ENCODE assay signal across 1 fruit fly cellular context in genomic region chr2L:12434535-12434938, dm6.
A peak's percentile ranks its signal among the peaks of the same experiment; 100 is the strongest.
TF ChIP-seq lines count a peak whose summit lies in the region.

SC35 (minus strand) TSS chr2L:12434665.

TF ChIP-seq in whole organism, embryonic, 481 proteins besides CTCF, POLR2A, EP300 and RAD21 (continued from another document):
- no peak for TF ChIP-seq Blimp-1 (GFP tag; optimal IDR thresholded peaks at IDR 0.05; lab: Kevin White, UChicago)
- no peak for TF ChIP-seq Tbp (GFP tag; optimal IDR thresholded peaks at IDR 0.05; lab: Kevin White, UChicago)
- peak; percentile 27 for TF ChIP-seq Sin3A (optimal IDR thresholded peaks at IDR 0.05; lab: Kevin White, UChicago)
- TF ChIP-seq HLHmδ (GFP tag; optimal IDR thresholded peaks at IDR 0.05; lab: Kevin White, UChicago): peak; percentile 57
- peak; percentile 96 for TF ChIP-seq MESR4 (GFP tag; optimal IDR thresholded peaks at IDR 0.05; lab: Kevin White, UChicago)
- TF ChIP-seq NFAT (GFP tag; IDR thresholded peaks at IDR 0.05; lab: Robert Waterston, UW): peak; percentile 40
- TF ChIP-seq scrt (GFP tag; optimal IDR thresholded peaks at IDR 0.05; lab: Kevin White, UChicago): no peak
- peak; percentile 9; the same call in 1 of the 3 replicates for TF ChIP-seq CG6791 (GFP tag; IDR thresholded peaks at IDR 0.05; lab: Robert Waterston, UW; ENCODE audit: partially characterized antibody)
- peak; percentile 10; the same call in 1 of the 2 replicates for TF ChIP-seq Dref (GFP tag; IDR thresholded peaks at IDR 0.05; lab: Robert Waterston, UW)
- TF ChIP-seq slbo (GFP tag; IDR thresholded peaks at IDR 0.05; lab: Robert Waterston, UW): no peak
- TF ChIP-seq CG12219 (GFP tag; optimal IDR thresholded peaks at IDR 0.05; lab: Kevin White, UChicago): no peak
- peak; percentile 53 for TF ChIP-seq Sry-β (GFP tag; optimal IDR thresholded peaks at IDR 0.05; lab: Kevin White, UChicago)
- TF ChIP-seq sens (GFP tag; lab: Kevin White, UChicago): peak; percentile 59
- peak; percentile 65 for TF ChIP-seq CG4617 (GFP tag; optimal IDR thresholded peaks at IDR 0.05; lab: Kevin White, UChicago; ENCODE audit: borderline replicate concordance)
- TF ChIP-seq BEAF-32 (GFP tag; optimal IDR thresholded peaks at IDR 0.05; lab: Kevin White, UChicago): peak; percentile 35
- TF ChIP-seq HmgD (GFP tag; optimal IDR thresholded peaks at IDR 0.05; lab: Kevin White, UChicago): peak; percentile 50
- peak; percentile 37 for TF ChIP-seq CG1603 (tag; optimal IDR thresholded peaks at IDR 0.05; lab: Kevin White, UChicago)
- no peak for TF ChIP-seq E2f1 (GFP tag; IDR thresholded peaks at IDR 0.05; lab: Robert Waterston, UW)
- peak; percentile 74 for TF ChIP-seq cg (GFP tag; optimal IDR thresholded peaks at IDR 0.05; lab: Kevin White, UChicago)
- TF ChIP-seq CG12769 (tag; optimal IDR thresholded peaks at IDR 0.05; lab: Kevin White, UChicago): peak; percentile 69
- 0 out of 3 replicates have a peak, but pooled peaks have one; percentile 0 for TF ChIP-seq otp (GFP tag; IDR thresholded peaks at IDR 0.05; lab: Robert Waterston, UW)
- TF ChIP-seq CG17385 (GFP tag; optimal IDR thresholded peaks at IDR 0.05; lab: Kevin White, UChicago): peak; percentile 97
- peak; percentile 86 for TF ChIP-seq sd (tag; optimal IDR thresholded peaks at IDR 0.05; lab: Kevin White, UChicago)
- TF ChIP-seq YL-1 (GFP tag; optimal IDR thresholded peaks at IDR 0.05; lab: Kevin White, UChicago): peak; percentile 75
- TF ChIP-seq Side (GFP tag; optimal IDR thresholded peaks at IDR 0.05; lab: Kevin White, UChicago): peak; percentile 2
- peak; percentile 14 for TF ChIP-seq her (GFP tag; optimal IDR thresholded peaks at IDR 0.05; lab: Kevin White, UChicago)
- 0 out of 2 replicates have a peak, but pooled peaks have one; percentile 22 for TF ChIP-seq hbn (GFP tag; IDR thresholded peaks at IDR 0.05; lab: Robert Waterston, UW; ENCODE audit: partially characterized antibody)
- no peak for TF ChIP-seq CG8290 (GFP tag; optimal IDR thresholded peaks at IDR 0.05; lab: Kevin White, UChicago)
- peak in 1 of 2 experiments; percentile 58 for TF ChIP-seq CG8290 (tag; optimal IDR thresholded peaks at IDR 0.05; lab: Kevin White, UChicago)
- peak; percentile 11 for TF ChIP-seq Ets97D (GFP tag; optimal IDR thresholded peaks at IDR 0.05; lab: Kevin White, UChicago)
- peak; percentile 83 for TF ChIP-seq dm (GFP tag; optimal IDR thresholded peaks at IDR 0.05; lab: Kevin White, UChicago)
- TF ChIP-seq CG15514 (GFP tag; optimal IDR thresholded peaks at IDR 0.05; lab: Kevin White, UChicago): peak; percentile 76
- peak; percentile 82 for TF ChIP-seq pzg (GFP tag; optimal IDR thresholded peaks at IDR 0.05; lab: Kevin White, UChicago)
- TF ChIP-seq HmgZ (tag; optimal IDR thresholded peaks at IDR 0.05; lab: Kevin White, UChicago): peak; percentile 36
- peak; percentile 7 for TF ChIP-seq kah (GFP tag; optimal IDR thresholded peaks at IDR 0.05; lab: Kevin White, UChicago)
- TF ChIP-seq CG9797 (GFP tag; optimal IDR thresholded peaks at IDR 0.05; lab: Kevin White, UChicago): peak; percentile 19
- TF ChIP-seq ato (GFP tag; IDR thresholded peaks at IDR 0.05; lab: Robert Waterston, UW; ENCODE audit: partially characterized antibody): no peak
- TF ChIP-seq eyg (GFP tag; optimal IDR thresholded peaks at IDR 0.05; lab: Kevin White, UChicago): no peak
- 0 out of 2 replicates have a peak, but pooled peaks have one; percentile 23 for TF ChIP-seq Bgb (GFP tag; IDR thresholded peaks at IDR 0.05; lab: Robert Waterston, UW; ENCODE audit: partially characterized antibody)
- no peak for TF ChIP-seq Hr39 (optimal IDR thresholded peaks at IDR 0.05; lab: Kevin White, UChicago)
- TF ChIP-seq CG4360 (GFP tag; IDR thresholded peaks at IDR 0.05; lab: Robert Waterston, UW): peak; percentile 61
- TF ChIP-seq crp (GFP tag; optimal IDR thresholded peaks at IDR 0.05; lab: Kevin White, UChicago): peak in 1 of 2 experiments; percentile 67
- TF ChIP-seq CG17829 (tag; optimal IDR thresholded peaks at IDR 0.05; lab: Kevin White, UChicago): peak; percentile 3
- TF ChIP-seq CG6813 (GFP tag; optimal IDR thresholded peaks at IDR 0.05; lab: Kevin White, UChicago): peak; percentile 21
- TF ChIP-seq CG10543 (GFP tag; optimal IDR thresholded peaks at IDR 0.05; lab: Kevin White, UChicago): no peak
- TF ChIP-seq CG7745 (tag; optimal IDR thresholded peaks at IDR 0.05; lab: Kevin White, UChicago): no peak
- TF ChIP-seq ewg (GFP tag; optimal IDR thresholded peaks at IDR 0.05; lab: Kevin White, UChicago): no peak
- peak; percentile 11 for TF ChIP-seq Dp (GFP tag; optimal IDR thresholded peaks at IDR 0.05; lab: Kevin White, UChicago)
- peak; percentile 92 for TF ChIP-seq CG3995 (GFP tag; optimal IDR thresholded peaks at IDR 0.05; lab: Kevin White, UChicago)
- TF ChIP-seq CG13287 (GFP tag; IDR thresholded peaks at IDR 0.05; lab: Robert Waterston, UW; ENCODE audit: partially characterized antibody): peak; percentile 15; the same call in 1 of the 2 replicates
